Fruit fly (Drosophila melanogaster) whole organism, embryonic: ENCODE results near the gene Eig71Eg.
A peak's percentile ranks its signal among the peaks of the same experiment; 100 is the strongest.

Source experiments
- Asciz ChIP-seq: fragments of 200-800 bp; sonication (Bioruptor generic); optimal IDR thresholded peaks from 2 replicates; lab custom pipeline; 2017; ENCODE audit warnings: missing biosample characterization, mild to moderate bottlenecking, missing genetic modification characterization, missing genetic modification reagents
- Bgb ChIP-seq: fragments of 200-800 bp; sonication (Bioruptor generic); IDR thresholded peaks from 2 replicates; pipeline ENCODE4 v1.3.6; 2022; ENCODE audit warnings: missing biosample characterization, missing genetic modification characterization; ENCODE audit not compliant: partially characterized antibody
- CG10274 ChIP-seq: fragments of 200-800 bp; sonication (Bioruptor generic); optimal IDR thresholded peaks from 3 replicates; lab custom pipeline; 2017; ENCODE audit warnings: missing biosample characterization, mild to moderate bottlenecking, missing genetic modification characterization
- CG1233 ChIP-seq: fragments of 200-800 bp; sonication (Bioruptor generic); optimal IDR thresholded peaks from 4 replicates; lab custom pipeline; 2018; ENCODE audit warnings: missing biosample characterization, mild to moderate bottlenecking, missing genetic modification characterization
- CG13123 ChIP-seq: fragments of 200-800 bp; sonication (Bioruptor generic); optimal IDR thresholded peaks from 2 replicates; lab custom pipeline; 2016; ENCODE audit warnings: missing biosample characterization, missing genetic modification characterization
- CG14050 ChIP-seq: fragments of 200-800 bp; sonication (Bioruptor generic); IDR thresholded peaks from 3 replicates; pipeline ENCODE4 v1.3.6; 2022; ENCODE audit warnings: missing biosample characterization, missing genetic modification characterization
- CG17385 ChIP-seq: fragments of 200-800 bp; sonication (Bioruptor generic); optimal IDR thresholded peaks from 3 replicates; lab custom pipeline; 2018; ENCODE audit warnings: missing biosample characterization, mild to moderate bottlenecking, missing genetic modification characterization
- CG2120 ChIP-seq: fragments of 200-800 bp; sonication (Bioruptor generic); optimal IDR thresholded peaks from 3 replicates; lab custom pipeline; 2016; ENCODE audit warnings: missing biosample characterization, missing genetic modification characterization
- CG3065 ChIP-seq: fragments of 200-800 bp; sonication (Bioruptor generic); optimal IDR thresholded peaks from 2 replicates; lab custom pipeline; 2016; ENCODE audit warnings: missing biosample characterization, missing genetic modification characterization
- CG31441 ChIP-seq: fragments of 200-800 bp; sonication (Bioruptor generic); IDR thresholded peaks from 2 replicates; pipeline ENCODE4 v1.3.6; 2022; ENCODE audit warnings: missing biosample characterization, missing genetic modification characterization
- CG3281 ChIP-seq: fragments of 200-800 bp; sonication (Bioruptor generic); optimal IDR thresholded peaks from 3 replicates; lab custom pipeline; 2017; ENCODE audit warnings: missing biosample characterization, mild to moderate bottlenecking, missing genetic modification characterization
- CG3726 ChIP-seq: fragments of 200-800 bp; sonication (Bioruptor generic); IDR thresholded peaks from 3 replicates; pipeline ENCODE4, ENCODE4 v1.3.6; 2022; ENCODE audit warnings: missing biosample characterization, missing genetic modification characterization
- CG4360 ChIP-seq: fragments of 200-800 bp; sonication (Bioruptor generic); IDR thresholded peaks from 2 replicates; pipeline ENCODE4 v1.3.6; 2022; ENCODE audit warnings: missing biosample characterization, missing genetic modification characterization
- CG5180 ChIP-seq: fragments of 200-800 bp; sonication (Bioruptor generic); optimal IDR thresholded peaks from 3 replicates; lab custom pipeline; 2017; ENCODE audit warnings: missing biosample characterization, missing genetic modification characterization, mild to moderate bottlenecking, moderate library complexity, missing genetic modification reagents
- CG8359 ChIP-seq: fragments of 200-800 bp; sonication (Bioruptor generic); optimal IDR thresholded peaks from 2 replicates; lab custom pipeline; 2017; ENCODE audit warnings: missing biosample characterization, mild to moderate bottlenecking, missing genetic modification characterization, borderline replicate concordance
- Dll ChIP-seq: fragments of 200-800 bp; sonication (Bioruptor generic); IDR thresholded peaks from 4 replicates; pipeline ENCODE4 v1.3.6; 2022; ENCODE audit warnings: missing biosample characterization, missing genetic modification characterization; ENCODE audit not compliant: partially characterized antibody
- Dp ChIP-seq: fragments of 200-800 bp; sonication (Bioruptor generic); optimal IDR thresholded peaks from 2 replicates; lab custom pipeline; 2018; ENCODE audit warnings: missing biosample characterization, mild to moderate bottlenecking, missing genetic modification characterization, moderate library complexity
- Ets65A ChIP-seq: fragments of 200-800 bp; sonication (Bioruptor generic); peaks from one replicate; lab custom pipeline; 2016; ENCODE audit warnings: missing biosample characterization, missing genetic modification characterization
- Opbp ChIP-seq: fragments of 200-800 bp; sonication (Bioruptor generic); IDR thresholded peaks from 3 replicates; pipeline ENCODE4 v1.3.6; 2022; ENCODE audit warnings: missing biosample characterization, missing genetic modification characterization; ENCODE audit not compliant: partially characterized antibody
- Trl ChIP-seq, 3 experiments: fragments of >200 bp in 2 of 3; fragments of 200-800 bp in 1 of 3; sonication (Bioruptor generic) in 1 of 3; optimal IDR thresholded peaks; 2 replicates in 1 of 3; 3 replicates in 2 of 3; lab custom pipeline; 2016 to 2017; ENCODE audit warnings: missing biosample characterization in 1 of 3, missing genetic modification characterization in 1 of 3
- Xrp1 ChIP-seq: fragments of 200-800 bp; sonication (Bioruptor generic); IDR thresholded peaks from 2 replicates; pipeline ENCODE4 v1.3.6; 2022; ENCODE audit warnings: missing biosample characterization, missing genetic modification characterization
- croc ChIP-seq: fragments of 200-800 bp; sonication (Bioruptor generic); conservative IDR thresholded peaks from 3 replicates; pipeline ENCODE4 v1.3.6; 2022; ENCODE audit warnings: missing biosample characterization, missing genetic modification characterization
- crp ChIP-seq, 2 experiments: fragments of 200-800 bp; sonication (Bioruptor generic); optimal IDR thresholded peaks; 2 replicates in 1 of 2; 3 replicates in 1 of 2; lab custom pipeline; 2017; ENCODE audit warnings: missing biosample characterization in 2 of 2, missing genetic modification characterization in 2 of 2, mild to moderate bottlenecking in 1 of 2, moderate library complexity in 1 of 2
- dati ChIP-seq: fragments of 200-800 bp; sonication (Bioruptor generic); IDR thresholded peaks from 2 replicates; pipeline ENCODE4 v1.3.6; 2022; ENCODE audit warnings: missing biosample characterization, missing genetic modification characterization
- fd64A ChIP-seq: fragments of 200-800 bp; sonication (Bioruptor generic); optimal IDR thresholded peaks from 3 replicates; lab custom pipeline; 2018; ENCODE audit warnings: missing biosample characterization, mild to moderate bottlenecking, missing genetic modification characterization
- her ChIP-seq: fragments of 200-800 bp; sonication (Bioruptor generic); optimal IDR thresholded peaks from 2 replicates; lab custom pipeline; 2016; ENCODE audit warnings: missing biosample characterization, missing genetic modification characterization
- ind ChIP-seq: fragments of 200-800 bp; sonication (Bioruptor generic); optimal IDR thresholded peaks from 3 replicates; lab custom pipeline; 2016; ENCODE audit warnings: missing biosample characterization, missing genetic modification characterization
- inv ChIP-seq: fragments of 200-800 bp; sonication (Bioruptor generic); IDR thresholded peaks from 2 replicates; pipeline ENCODE4 v1.3.6; 2022; ENCODE audit warnings: missing biosample characterization, missing genetic modification characterization; ENCODE audit not compliant: partially characterized antibody
- kay ChIP-seq: fragments of 200-800 bp; sonication (Bioruptor generic); optimal IDR thresholded peaks from 2 replicates; lab custom pipeline; 2016; ENCODE audit warnings: missing biosample characterization, missing genetic modification characterization
- knrl ChIP-seq: fragments of 200-800 bp; sonication (Bioruptor generic); IDR thresholded peaks from 3 replicates; pipeline ENCODE4 v1.3.6; 2022; ENCODE audit warnings: missing biosample characterization, missing genetic modification characterization; ENCODE audit not compliant: partially characterized antibody
- nom ChIP-seq: fragments of 200-800 bp; sonication (Bioruptor generic); optimal IDR thresholded peaks from 2 replicates; lab custom pipeline; 2017; ENCODE audit warnings: missing biosample characterization, missing genetic modification characterization, mild to moderate bottlenecking, moderate library complexity, missing genetic modification reagents
- oc ChIP-seq: fragments of 200-800 bp; sonication (Bioruptor generic); optimal IDR thresholded peaks from 2 replicates; lab custom pipeline; 2018; ENCODE audit warnings: missing biosample characterization, mild to moderate bottlenecking, missing genetic modification characterization, moderate library complexity
- pan ChIP-seq, 4 experiments: fragments of >200 bp in 3 of 4; fragments of 200-800 bp in 1 of 4; sonication (Bioruptor generic) in 1 of 4; optimal IDR thresholded peaks in 3 of 4; IDR thresholded peaks in 1 of 4; 2 replicates each; pipeline versions ENCODE4 v1.3.6 to Lab custom; 2017 to 2022; ENCODE audit warnings: missing biosample characterization in 2 of 4, missing genetic modification characterization in 2 of 4, mixed read lengths in 1 of 4
- pho ChIP-seq: fragments of 200-800 bp; sonication (Bioruptor generic); optimal IDR thresholded peaks from 2 replicates; lab custom pipeline; 2016; ENCODE audit warnings: missing biosample characterization, missing genetic modification characterization
- row ChIP-seq: fragments of 200-800 bp; sonication (Bioruptor generic); IDR thresholded peaks from 3 replicates; pipeline ENCODE4 v1.3.6; 2022; ENCODE audit warnings: missing biosample characterization, missing genetic modification characterization
- sd ChIP-seq: fragments of 200-800 bp; sonication (Bioruptor generic); optimal IDR thresholded peaks from 3 replicates; lab custom pipeline; 2018; ENCODE audit warnings: missing biosample characterization, mild to moderate bottlenecking, missing genetic modification characterization, moderate library complexity
- so ChIP-seq: fragments of 200-800 bp; sonication (Bioruptor generic); IDR thresholded peaks from 3 replicates; pipeline ENCODE4 v1.3.6; 2022; ENCODE audit warnings: missing biosample characterization, missing genetic modification characterization
- stc ChIP-seq: fragments of 200-800 bp; sonication (Bioruptor generic); IDR thresholded peaks from 2 replicates; pipeline ENCODE4 v1.3.6; 2022; ENCODE audit warnings: missing biosample characterization, missing genetic modification characterization
- tna ChIP-seq: fragments of 200-800 bp; sonication (Bioruptor generic); IDR thresholded peaks from 2 replicates; pipeline ENCODE4 v1.3.6; 2022; ENCODE audit warnings: missing biosample characterization, missing genetic modification characterization; ENCODE audit not compliant: partially characterized antibody
- vvl ChIP-seq: fragments of 200-800 bp; sonication (Bioruptor generic); IDR thresholded peaks from 2 replicates; pipeline ENCODE4 v1.3.6; 2022; ENCODE audit warnings: missing biosample characterization, missing genetic modification characterization
- wor ChIP-seq: fragments of 200-800 bp; sonication (Bioruptor generic); IDR thresholded peaks from 2 replicates; pipeline ENCODE4 v1.3.6; 2022; ENCODE audit warnings: missing biosample characterization, missing genetic modification characterization
- zen ChIP-seq: fragments of 200-800 bp; sonication (Bioruptor generic); optimal IDR thresholded peaks from 3 replicates; lab custom pipeline; 2018; ENCODE audit warnings: missing biosample characterization, mild to moderate bottlenecking, missing genetic modification characterization, moderate library complexity
- zf30C ChIP-seq: fragments of 200-800 bp; sonication (Bioruptor generic); optimal IDR thresholded peaks from 3 replicates; lab custom pipeline; 2018; ENCODE audit warnings: missing biosample characterization, mild to moderate bottlenecking, missing genetic modification characterization

Eig71Eg gene

DNA sequence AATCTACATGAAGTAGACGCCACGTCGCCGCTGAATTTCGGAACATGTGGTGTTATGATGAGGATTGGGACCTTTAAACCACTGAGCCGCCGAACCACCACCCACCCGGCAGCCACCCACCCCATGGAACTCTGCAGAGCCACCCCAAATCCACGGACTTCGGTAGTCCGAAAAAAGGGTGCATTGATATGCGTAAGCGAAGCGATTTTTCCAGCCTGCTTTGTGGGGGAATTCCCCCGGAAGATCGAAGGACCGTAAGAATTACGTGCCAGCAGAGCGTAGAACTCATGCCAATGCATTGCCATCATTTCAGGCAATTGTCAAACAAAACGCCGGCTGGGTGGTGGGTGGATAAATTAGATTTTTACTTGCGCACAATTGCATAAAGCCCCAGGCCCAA, 20.9 kb downstream of the Eig71Eg start (continued):
- TF ChIP-seq CG3281 (GFP tag; lab: Kevin White, UChicago) (no peak), croc (GFP tag; lab: Robert Waterston, UW) (no peak), CG17385 (GFP tag; lab: Kevin White, UChicago) (no peak), tna (GFP tag; lab: Robert Waterston, UW) (0 out of 2 replicates have a peak, but pooled peaks have one; percentile 14), fd64A (GFP tag; lab: Kevin White, UChicago) (no peak), Opbp (GFP tag; lab: Robert Waterston, UW) (peak; percentile 86; the same call in 2 of the 3 replicates), CG3726 (GFP tag; lab: Robert Waterston, UW) (0 out of 3 replicates have a peak, but pooled peaks have one; percentile 24), CG2120 (GFP tag; lab: Kevin White, UChicago) (no peak), pan (optimal IDR thresholded peaks at IDR 0.05; lab: Kevin White, UChicago) (no peak), pan (GFP tag; optimal IDR thresholded peaks at IDR 0.05 in 1 of 2, IDR thresholded peaks at IDR 0.05 in 1 of 2) (no peak), Ets65A (GFP tag; lab: Kevin White, UChicago) (peak; percentile 40), Bgb (GFP tag; lab: Robert Waterston, UW) (peak; percentile 67; the same call in 1 of the 2 replicates), crp (GFP tag; optimal IDR thresholded peaks at IDR 0.05; lab: Kevin White, UChicago) (no peak), vvl (GFP tag; lab: Robert Waterston, UW) (no peak), Xrp1 (GFP tag; lab: Robert Waterston, UW) (no peak), Dll (GFP tag; lab: Robert Waterston, UW) (0 out of 4 replicates have a peak, but pooled peaks have one; percentile 33)

DNA sequence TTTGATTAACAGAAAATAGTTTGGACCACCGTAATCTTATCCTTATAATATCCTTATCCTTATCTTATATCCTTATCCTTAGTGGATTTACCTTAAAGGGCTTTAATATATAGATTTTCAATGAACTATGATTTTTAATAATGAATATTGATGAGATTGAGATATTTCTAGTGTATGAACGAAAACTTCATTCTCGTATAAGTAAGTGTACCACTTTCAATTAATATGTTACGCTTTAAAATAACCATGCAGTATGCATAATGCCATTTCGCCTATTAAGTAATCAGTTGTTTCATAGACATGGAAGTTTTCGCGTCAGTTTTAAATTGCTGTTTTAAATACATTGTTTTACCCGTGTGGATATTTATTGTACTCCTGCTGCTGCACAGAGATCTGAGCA, 22.0 kb downstream of the Eig71Eg start, which contains the start of gene CG7304:
TSS of gene CG7304 (plus strand) at position 301 of the 400 bp plus-strand sequence.
- TF ChIP-seq CG13123 (GFP tag; lab: Kevin White, UChicago) (no peak), wor (GFP tag; lab: Robert Waterston, UW) (no peak), croc (GFP tag; lab: Robert Waterston, UW) (no peak), row (GFP tag; lab: Robert Waterston, UW) (no peak), CG8359 (no peak), kay (GFP tag; lab: Kevin White, UChicago) (no peak), CG5180 (GFP tag; lab: Kevin White, UChicago) (no peak), zen (tag; lab: Kevin White, UChicago) (no peak), nom (GFP tag; lab: Kevin White, UChicago) (no peak), Dp (GFP tag; lab: Kevin White, UChicago) (no peak), CG3065 (no peak), zf30C (GFP tag; lab: Kevin White, UChicago) (no peak), dati (GFP tag; lab: Robert Waterston, UW) (no peak), her (GFP tag; lab: Kevin White, UChicago) (no peak), CG14050 (no peak)
- TF ChIP-seq, all 482 proteins: peak for 0

DNA sequence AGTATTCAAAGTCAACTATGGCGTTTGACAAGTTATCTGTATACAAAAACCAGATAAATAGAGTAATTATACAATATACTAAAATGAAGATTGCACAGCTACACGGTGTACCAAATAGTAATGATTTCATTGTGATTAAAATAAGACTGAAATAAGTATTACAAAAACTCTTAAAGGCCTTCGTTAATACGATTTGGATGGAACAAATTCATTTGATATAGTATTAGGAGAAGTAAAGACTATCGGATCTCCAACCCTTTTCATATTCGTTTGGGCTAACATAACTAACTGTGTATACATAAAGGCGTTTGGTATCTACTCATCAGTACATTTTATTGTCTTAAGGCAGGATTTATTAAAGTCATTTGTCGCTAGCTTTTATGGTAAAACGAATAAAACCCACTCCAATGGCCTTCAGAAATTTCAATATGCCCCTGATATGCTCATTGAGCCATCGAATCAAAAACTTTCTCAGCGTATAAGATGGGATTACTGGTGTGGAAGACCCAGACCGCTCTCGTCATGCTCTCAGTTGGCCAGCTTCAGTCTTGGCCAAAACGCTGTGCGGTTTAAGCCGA, 26.0 kb downstream of the Eig71Eg start, which contains the start of the genes CG7579 and Pgant8:
TSS of gene CG7579 (minus strand) at position 101 of the 578 bp plus-strand sequence.
TSS of gene Pgant8 (plus strand) at position 528 of the 578 bp plus-strand sequence.
- TF ChIP-seq oc (tag; lab: Kevin White, UChicago) (peak; percentile 67), CG31441 (GFP tag; lab: Robert Waterston, UW) (no peak)

DNA sequence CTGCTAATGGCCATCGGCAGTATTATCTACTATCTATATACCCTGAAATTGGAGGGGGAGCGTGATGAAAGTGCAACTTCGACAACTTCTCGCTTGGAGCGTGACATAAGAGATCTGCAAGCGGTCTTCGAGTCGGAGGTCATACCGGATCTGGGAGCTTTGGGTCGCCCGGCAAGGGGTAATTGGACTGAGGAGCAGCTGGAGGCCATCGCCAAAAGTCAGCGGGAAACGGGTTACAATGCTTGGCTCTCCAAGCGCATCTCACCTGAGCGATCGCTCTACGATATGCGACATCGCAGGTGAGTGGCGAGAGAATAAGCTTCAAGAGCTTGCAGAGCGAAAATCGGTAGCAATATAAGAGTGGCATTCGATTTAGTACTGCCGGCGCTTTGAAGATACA, 26.6 kb downstream of the Eig71Eg start:
- TF ChIP-seq ind (GFP tag; lab: Kevin White, UChicago) (no peak), inv (GFP tag; lab: Robert Waterston, UW) (no peak), CG5180 (GFP tag; lab: Kevin White, UChicago) (no peak), tna (GFP tag; lab: Robert Waterston, UW) (no peak), CG10274 (no peak), stc (GFP tag; lab: Robert Waterston, UW) (0 out of 2 replicates have a peak, but pooled peaks have one; percentile 14), sd (no peak), knrl (0 out of 3 replicates have a peak, but pooled peaks have one; percentile 29), CG1233 (no peak), CG4360 (GFP tag; lab: Robert Waterston, UW) (no peak), Asciz (GFP tag; lab: Kevin White, UChicago) (no peak), pho (GFP tag; lab: Kevin White, UChicago) (no peak), so (GFP tag; lab: Robert Waterston, UW) (0 out of 3 replicates have a peak, but pooled peaks have one; percentile 25), Trl (optimal IDR thresholded peaks at IDR 0.05; lab: Kevin White, UChicago) (peak; percentile 40 to 51), Trl (GFP tag; optimal IDR thresholded peaks at IDR 0.05; lab: Kevin White, UChicago) (no peak)
